Fruit fly (Drosophila melanogaster) whole organism, embryonic: Measurements from ENCODE around the gene Ostgamma.

Source experiments
- CG10267 ChIP-seq: fragments of 200-800 bp; sonication (Bioruptor generic); optimal IDR thresholded peaks from 2 replicates; lab custom pipeline; 2018; ENCODE audit warnings: missing biosample characterization, mild to moderate bottlenecking, missing genetic modification characterization, moderate library complexity
- CG10654 ChIP-seq: fragments of 200-800 bp; sonication (Bioruptor generic); optimal IDR thresholded peaks from 2 replicates; lab custom pipeline; 2016; ENCODE audit warnings: missing biosample characterization, missing genetic modification characterization
- CG12155 ChIP-seq: fragments of 200-800 bp; sonication (Bioruptor generic); optimal IDR thresholded peaks from 3 replicates; lab custom pipeline; 2016; ENCODE audit warnings: missing biosample characterization, missing genetic modification characterization
- CG12942 ChIP-seq: fragments of 200-800 bp; sonication (Bioruptor generic); optimal IDR thresholded peaks from 3 replicates; lab custom pipeline; 2016; ENCODE audit warnings: missing biosample characterization, missing genetic modification characterization
- CG13123 ChIP-seq: fragments of 200-800 bp; sonication (Bioruptor generic); optimal IDR thresholded peaks from 2 replicates; lab custom pipeline; 2016; ENCODE audit warnings: missing biosample characterization, missing genetic modification characterization
- CG13287 ChIP-seq: fragments of 200-800 bp; sonication (Bioruptor generic); IDR thresholded peaks from 2 replicates; pipeline ENCODE4 v1.3.6; 2022; ENCODE audit warnings: missing biosample characterization, missing genetic modification characterization; ENCODE audit not compliant: partially characterized antibody
- CG13894 ChIP-seq: fragments of 200-800 bp; sonication (Bioruptor generic); optimal IDR thresholded peaks from 3 replicates; lab custom pipeline; 2018; ENCODE audit warnings: missing biosample characterization, mild to moderate bottlenecking, missing genetic modification characterization, moderate library complexity
- CG14965 ChIP-seq: fragments of 200-800 bp; sonication (Bioruptor generic); optimal IDR thresholded peaks from 2 replicates; lab custom pipeline; 2016; ENCODE audit warnings: missing biosample characterization, missing genetic modification characterization, borderline replicate concordance
- CG16779 ChIP-seq: fragments of 200-800 bp; sonication (Bioruptor generic); IDR thresholded peaks from 2 replicates; pipeline ENCODE4 v1.3.6; 2022; ENCODE audit warnings: missing biosample characterization, missing genetic modification characterization
- CG18764 ChIP-seq: fragments of 200-800 bp; sonication (Bioruptor generic); optimal IDR thresholded peaks from 3 replicates; lab custom pipeline; 2016; ENCODE audit warnings: missing biosample characterization, missing genetic modification characterization
- CG2712 ChIP-seq: fragments of 200-800 bp; optimal IDR thresholded peaks from 3 replicates; lab custom pipeline; 2019; ENCODE audit warnings: missing biosample characterization, mild to moderate bottlenecking, missing genetic modification characterization, moderate library complexity
- CG30020 ChIP-seq: fragments of 200-800 bp; optimal IDR thresholded peaks from 2 replicates; lab custom pipeline; 2019; ENCODE audit warnings: missing biosample characterization, mild to moderate bottlenecking, missing genetic modification characterization, moderate library complexity
- CG34224 ChIP-seq: fragments of 200-800 bp; sonication (Bioruptor generic); IDR thresholded peaks from 3 replicates; pipeline ENCODE4 v1.3.6; 2022; ENCODE audit warnings: missing biosample characterization, missing genetic modification characterization; ENCODE audit not compliant: partially characterized antibody
- CG42726 ChIP-seq: fragments of 200-800 bp; sonication (Bioruptor generic); IDR thresholded peaks from 2 replicates; pipeline ENCODE4 v1.3.6; 2022; ENCODE audit warnings: missing biosample characterization, missing genetic modification characterization; ENCODE audit not compliant: partially characterized antibody
- CG5245 ChIP-seq: fragments of 200-800 bp; sonication (Bioruptor generic); optimal IDR thresholded peaks from 3 replicates; lab custom pipeline; 2016; ENCODE audit warnings: missing biosample characterization, missing genetic modification characterization
- CG6272 ChIP-seq: fragments of 200-800 bp; sonication (Bioruptor generic); IDR thresholded peaks from 2 replicates; pipeline ENCODE4 v1.3.6; 2022; ENCODE audit warnings: missing biosample characterization, missing genetic modification characterization
- CG8765 ChIP-seq: fragments of 200-800 bp; sonication (Bioruptor generic); IDR thresholded peaks from 2 replicates; pipeline ENCODE4 v1.3.6; 2022; ENCODE audit warnings: missing biosample characterization, missing genetic modification characterization
- CTCF ChIP-seq: fragments of 200-800 bp; sonication (Bioruptor generic); optimal IDR thresholded peaks from 2 replicates; lab custom pipeline; 2017; ENCODE audit warnings: missing biosample characterization, mild to moderate bottlenecking, missing genetic modification characterization, moderate library complexity
- CrebB ChIP-seq: fragments of 200-800 bp; sonication (Bioruptor generic); optimal IDR thresholded peaks from 3 replicates; lab custom pipeline; 2018; ENCODE audit warnings: missing biosample characterization, mild to moderate bottlenecking, missing genetic modification characterization
- Deaf1 ChIP-seq: fragments of 200-800 bp; optimal IDR thresholded peaks from 3 replicates; lab custom pipeline; 2019; ENCODE audit warnings: missing biosample characterization, mild to moderate bottlenecking, missing genetic modification characterization, moderate library complexity
- Gsc ChIP-seq: fragments of 200-800 bp; sonication (Bioruptor generic); IDR thresholded peaks from 2 replicates; pipeline ENCODE4 v1.3.6; 2022; ENCODE audit warnings: missing biosample characterization, missing genetic modification characterization
- Hr3 ChIP-seq: fragments of 200-800 bp; sonication (Bioruptor generic); optimal IDR thresholded peaks from 3 replicates; lab custom pipeline; 2016; ENCODE audit warnings: missing biosample characterization, missing genetic modification characterization
- Lim3 ChIP-seq: fragments of 200-800 bp; sonication (Bioruptor generic); IDR thresholded peaks from 2 replicates; pipeline ENCODE4 v1.3.6; 2022; ENCODE audit warnings: missing biosample characterization, missing genetic modification characterization
- MBD-R2 ChIP-seq: fragments of 200-800 bp; sonication (Bioruptor generic); IDR thresholded peaks from 2 replicates; pipeline ENCODE4 v1.3.6; 2022; ENCODE audit warnings: missing biosample characterization, missing genetic modification characterization
- Max ChIP-seq: fragments of 200-800 bp; sonication (Bioruptor generic); optimal IDR thresholded peaks from 2 replicates; lab custom pipeline; 2016; ENCODE audit warnings: missing biosample characterization, mild to moderate bottlenecking, missing genetic modification characterization
- Nf-YC ChIP-seq: fragments of 200-800 bp; optimal IDR thresholded peaks from 3 replicates; lab custom pipeline; 2019; ENCODE audit warnings: missing biosample characterization, mild to moderate bottlenecking, missing genetic modification characterization, moderate library complexity
- Rfx ChIP-seq: fragments of 200-800 bp; sonication (Bioruptor generic); IDR thresholded peaks from 2 replicates; pipeline ENCODE4 v1.3.6; 2022; ENCODE audit warnings: missing biosample characterization, missing genetic modification characterization
- Rx ChIP-seq: fragments of 200-800 bp; sonication (Bioruptor generic); IDR thresholded peaks from 2 replicates; pipeline ENCODE4 v1.3.6; 2022; ENCODE audit warnings: missing biosample characterization, missing genetic modification characterization
- Sin3A ChIP-seq: fragments of >200 bp; optimal IDR thresholded peaks from 2 replicates; lab custom pipeline; 2018
- Sox102F ChIP-seq: fragments of 200-800 bp; sonication (Bioruptor generic); optimal IDR thresholded peaks from 2 replicates; lab custom pipeline; 2018; ENCODE audit warnings: missing biosample characterization, mild to moderate bottlenecking, missing genetic modification characterization, moderate library complexity
- bab2 ChIP-seq: fragments of 200-800 bp; sonication (Bioruptor generic); optimal IDR thresholded peaks from 2 replicates; lab custom pipeline; 2016; ENCODE audit warnings: missing biosample characterization, missing genetic modification characterization
- chinmo ChIP-seq: fragments of 200-800 bp; sonication (Bioruptor generic); IDR thresholded peaks from 4 replicates; pipeline ENCODE4 v1.3.6; 2022; ENCODE audit warnings: missing biosample characterization, missing genetic modification characterization; ENCODE audit not compliant: partially characterized antibody
- chn ChIP-seq: fragments of 200-800 bp; sonication (Bioruptor generic); optimal IDR thresholded peaks from 2 replicates; lab custom pipeline; 2016; ENCODE audit warnings: missing biosample characterization, missing genetic modification characterization
- ci ChIP-seq: fragments of 200-800 bp; sonication (Bioruptor generic); IDR thresholded peaks from 3 replicates; pipeline ENCODE4 v1.3.6; 2022; ENCODE audit warnings: missing biosample characterization, missing genetic modification characterization
- croc ChIP-seq: fragments of 200-800 bp; sonication (Bioruptor generic); conservative IDR thresholded peaks from 3 replicates; pipeline ENCODE4 v1.3.6; 2022; ENCODE audit warnings: missing biosample characterization, missing genetic modification characterization
- insv ChIP-seq, 2 experiments: fragments of 200-800 bp; sonication (Bioruptor generic); optimal IDR thresholded peaks; 3 replicates each; lab custom pipeline; 2016 to 2018; ENCODE audit warnings: missing biosample characterization in 2 of 2, missing genetic modification characterization in 2 of 2
- lilli ChIP-seq: fragments of 200-800 bp; sonication (Bioruptor generic); optimal IDR thresholded peaks from 3 replicates; lab custom pipeline; 2016; ENCODE audit warnings: missing biosample characterization, missing genetic modification characterization
- odd ChIP-seq: fragments of 200-800 bp; sonication (Bioruptor generic); optimal IDR thresholded peaks from 2 replicates; lab custom pipeline; 2017; ENCODE audit warnings: missing biosample characterization, mild to moderate bottlenecking, missing genetic modification characterization
- pho ChIP-seq: fragments of 200-800 bp; sonication (Bioruptor generic); optimal IDR thresholded peaks from 2 replicates; lab custom pipeline; 2016; ENCODE audit warnings: missing biosample characterization, missing genetic modification characterization
- psq ChIP-seq: fragments of 200-800 bp; sonication (Bioruptor generic); optimal IDR thresholded peaks from 2 replicates; lab custom pipeline; 2017; ENCODE audit warnings: missing biosample characterization, missing genetic modification characterization
- pum ChIP-seq: fragments of 200-800 bp; sonication (Bioruptor generic); optimal IDR thresholded peaks from 2 replicates; lab custom pipeline; 2016; ENCODE audit warnings: missing biosample characterization, missing genetic modification characterization
- repo ChIP-seq: fragments of 200-800 bp; sonication (Bioruptor generic); optimal IDR thresholded peaks from 2 replicates; lab custom pipeline; 2016; ENCODE audit warnings: missing biosample characterization, missing genetic modification characterization
- ro ChIP-seq: fragments of 200-800 bp; sonication (Bioruptor generic); IDR thresholded peaks from 2 replicates; pipeline ENCODE4 v1.3.6; 2022; ENCODE audit warnings: missing biosample characterization, missing genetic modification characterization
- sens ChIP-seq: fragments of 200-800 bp; sonication (Bioruptor generic); peaks from one replicate; lab custom pipeline; 2016; ENCODE audit warnings: missing biosample characterization, missing genetic modification characterization
- sisA ChIP-seq: fragments of 200-800 bp; sonication (Bioruptor generic); IDR thresholded peaks from 2 replicates; pipeline ENCODE4 v1.3.6; 2022; ENCODE audit warnings: missing biosample characterization, missing genetic modification characterization
- tgo ChIP-seq: fragments of 200-800 bp; sonication (Bioruptor generic); IDR thresholded peaks from 3 replicates; pipeline ENCODE4 v1.3.6; 2022; ENCODE audit warnings: missing biosample characterization, missing genetic modification characterization
- ttk ChIP-seq: fragments of 200-800 bp; sonication (Bioruptor generic); IDR thresholded peaks from 2 replicates; pipeline ENCODE4 v2.1.2; 2022; ENCODE audit warnings: missing biosample characterization, missing genetic modification characterization
- zfh1 ChIP-seq: fragments of 200-800 bp; sonication (Bioruptor generic); IDR thresholded peaks from 3 replicates; pipeline ENCODE4 v1.3.6; 2022; ENCODE audit warnings: missing biosample characterization, missing genetic modification characterization

Gene Ostgamma

DNA sequence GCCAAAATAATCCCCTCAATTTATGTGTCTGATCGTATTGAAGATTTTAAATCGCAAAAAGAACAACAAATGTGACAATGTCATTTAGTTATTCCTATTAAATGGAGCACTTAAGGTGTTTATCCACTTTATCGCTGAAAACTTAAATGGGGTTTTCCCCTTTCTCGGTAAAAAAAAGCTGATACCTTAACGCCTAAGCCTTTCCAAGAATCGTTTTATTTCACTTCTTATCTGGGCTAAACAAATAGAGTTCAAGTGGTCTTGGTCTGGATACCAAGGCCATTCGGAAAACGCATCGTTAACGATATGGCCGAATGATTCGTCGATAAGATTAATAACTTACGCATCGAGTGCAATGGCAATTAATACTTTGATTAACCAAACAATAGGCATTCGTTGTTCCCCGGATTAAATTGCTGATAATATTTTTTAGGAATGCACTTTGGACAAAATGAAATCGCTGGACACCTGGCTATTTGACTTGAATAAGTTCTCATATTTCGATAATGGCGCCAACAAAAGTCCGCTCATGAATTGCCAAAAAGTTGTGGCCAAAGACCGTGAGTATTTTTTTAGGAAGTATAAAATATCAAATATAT lies 31.9 kb upstream of the Ostgamma start:
- TF ChIP-seq Lim3 (GFP tag; lab: Robert Waterston, UW) (no peak), pho (GFP tag; lab: Kevin White, UChicago) (no peak), CG18764 (GFP tag; lab: Kevin White, UChicago) (no peak), Gsc (no peak), ro (GFP tag; lab: Robert Waterston, UW) (no peak), pum (GFP tag; lab: Kevin White, UChicago) (no peak)

DNA sequence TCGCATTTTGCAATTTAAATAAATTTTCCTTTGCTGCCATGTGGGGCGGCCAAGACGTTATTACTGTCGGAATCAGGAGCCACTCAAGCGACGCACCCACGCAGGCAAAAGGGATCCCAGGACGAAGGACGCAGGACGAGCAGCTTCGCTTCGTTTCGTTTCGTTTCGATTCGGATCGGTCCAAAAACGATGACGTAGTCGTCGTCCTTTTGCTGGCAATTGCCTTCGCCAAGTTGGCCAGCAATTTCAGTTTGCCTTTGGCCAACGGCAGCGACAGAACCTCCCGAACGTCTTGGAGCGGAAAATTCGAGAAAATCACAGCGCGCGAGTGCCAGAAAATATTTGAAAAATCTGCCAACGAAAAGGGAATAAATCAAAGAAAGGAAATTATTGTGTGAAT lies 30.0 kb upstream of the Ostgamma start, which contains the start of gene witty:
witty (plus strand) TSS at position 249 of the 400 bp plus-strand sequence.
- TF ChIP-seq CTCF (no peak), CG13123 (GFP tag; lab: Kevin White, UChicago) (no peak), CG16779 (GFP tag; lab: Robert Waterston, UW) (0 out of 2 replicates have a peak, but pooled peaks have one; percentile 19), Deaf1 (tag; lab: Kevin White, UChicago) (peak; percentile 93), sisA (GFP tag; lab: Robert Waterston, UW) (0 out of 2 replicates have a peak, but pooled peaks have one; percentile 9), CG13894 (tag; lab: Kevin White, UChicago) (peak; percentile 38)

DNA sequence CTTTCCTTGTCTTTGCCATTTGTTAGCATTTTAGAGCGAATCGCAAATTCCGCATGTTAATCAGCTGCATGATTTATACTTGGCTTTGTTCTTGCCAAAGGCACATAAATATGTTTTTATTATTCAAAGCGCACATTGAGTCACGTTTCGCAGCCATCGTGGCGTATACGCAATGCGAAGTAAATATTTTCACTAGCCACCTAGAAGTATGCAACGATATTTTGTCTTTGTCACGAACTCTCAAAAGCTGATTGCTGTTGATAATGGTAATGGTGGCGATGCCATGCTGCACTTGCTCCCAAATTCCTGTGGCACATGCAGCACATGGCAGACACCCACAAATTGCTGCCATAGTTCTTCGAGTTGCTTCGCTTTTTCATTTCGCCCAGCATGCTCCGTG lies 26.7 kb upstream of the Ostgamma start:
- TF ChIP-seq Rfx (GFP tag; lab: Robert Waterston, UW) (no peak), Rx (GFP tag; lab: Robert Waterston, UW) (peak; percentile 40; the same call in 1 of the 2 replicates), croc (GFP tag; lab: Robert Waterston, UW) (no peak), CG12942 (GFP tag; lab: Kevin White, UChicago) (no peak), CG6272 (GFP tag; lab: Robert Waterston, UW) (0 out of 2 replicates have a peak, but pooled peaks have one; percentile 25), CG34224 (GFP tag; lab: Robert Waterston, UW) (no peak), Sin3A (lab: Kevin White, UChicago) (no peak), chinmo (GFP tag; lab: Robert Waterston, UW) (0 out of 4 replicates have a peak, but pooled peaks have one; percentile 68), ro (GFP tag; lab: Robert Waterston, UW) (no peak), CG14965 (GFP tag; lab: Kevin White, UChicago) (no peak), Hr3 (GFP tag; lab: Kevin White, UChicago) (no peak), CG5245 (GFP tag; lab: Kevin White, UChicago) (no peak), insv (GFP tag; optimal IDR thresholded peaks at IDR 0.05; lab: Kevin White, UChicago) (no peak), CG10654 (GFP tag; lab: Kevin White, UChicago) (no peak), psq (no peak), CG30020 (no peak), sens (GFP tag; lab: Kevin White, UChicago) (peak; percentile 81), CG42726 (GFP tag; lab: Robert Waterston, UW) (peak; percentile 63; the same call in 1 of the 2 replicates), repo (GFP tag; lab: Kevin White, UChicago) (peak; percentile 8), chn (no peak), odd (GFP tag; lab: Kevin White, UChicago) (no peak), CG8765 (GFP tag; lab: Robert Waterston, UW) (no peak), CG12155 (GFP tag; lab: Kevin White, UChicago) (no peak), bab2 (GFP tag; lab: Kevin White, UChicago) (no peak), Max (GFP tag; lab: Kevin White, UChicago) (no peak), ci (GFP tag; lab: Robert Waterston, UW) (peak; percentile 74; the same call in 2 of the 3 replicates), ttk (no peak), CG10267 (no peak), zfh1 (peak; percentile 63; the same call in 2 of the 3 replicates), MBD-R2 (0 out of 2 replicates have a peak, but pooled peaks have one; percentile 34), CG2712 (tag; lab: Kevin White, UChicago) (no peak), tgo (no peak), Nf-YC (tag; lab: Kevin White, UChicago) (no peak), CrebB (tag; lab: Kevin White, UChicago) (no peak), Lim3 (GFP tag; lab: Robert Waterston, UW) (no peak), lilli (GFP tag; lab: Kevin White, UChicago) (no peak), CG13287 (peak; percentile 30; the same call in 1 of the 2 replicates), Sox102F (GFP tag; lab: Kevin White, UChicago) (no peak)
